Worm (Caenorhabditis elegans) whole organism, L1 larva: ENCODE data around the gene bmk-1.

ENCODE experiments used
- alr-1 ChIP-seq: fragments of 200-800 bp; sonication (Bioruptor generic); optimal IDR thresholded peaks from 2 replicates; lab custom pipeline; 2018; ENCODE audit warnings: borderline replicate concordance, mild to moderate bottlenecking, missing genetic modification characterization, missing compliant biosample characterization
- ceh-88 ChIP-seq: fragments of 200-800 bp; sonication (Bioruptor generic); IDR thresholded peaks from 2 replicates; pipeline ENCODE4 v1.3.6; 2022; ENCODE audit warnings: missing genetic modification characterization, missing compliant biosample characterization
- elt-3 ChIP-seq, 6 experiments: fragments of 150-350 bp in 1 of 6; sonication (generic microtip); optimal IDR thresholded peaks; 2 replicates each; lab custom pipeline; 2017 to 2018; ENCODE audit warnings: missing biosample characterization in 6 of 6, missing genetic modification characterization in 6 of 6, inconsistent platforms in 1 of 6
- lin-39 ChIP-seq: fragments of 150-350 bp; optimal IDR thresholded peaks from 2 replicates; lab custom pipeline; 2014; ENCODE audit warnings: missing biosample characterization, missing genetic modification reagents, missing genetic modification characterization
- lir-3 ChIP-seq: sonication (generic microtip); optimal IDR thresholded peaks from 2 replicates; lab custom pipeline; 2016; ENCODE audit warnings: mild to moderate bottlenecking, missing genetic modification characterization, moderate library complexity, missing compliant biosample characterization; ENCODE audit not compliant: poor library complexity
- mef-2 ChIP-seq: fragments of 150-350 bp; optimal IDR thresholded peaks from 2 replicates; lab custom pipeline; 2014; ENCODE audit warnings: missing biosample characterization, missing genetic modification characterization
- snu-23 ChIP-seq: sonication (generic microtip); optimal IDR thresholded peaks from 2 replicates; lab custom pipeline; 2016; ENCODE audit warnings: missing genetic modification characterization, missing compliant biosample characterization
- sox-4 ChIP-seq: sonication (generic microtip); optimal IDR thresholded peaks from 2 replicates; lab custom pipeline; 2016; ENCODE audit warnings: missing genetic modification characterization, missing compliant biosample characterization

DNA sequence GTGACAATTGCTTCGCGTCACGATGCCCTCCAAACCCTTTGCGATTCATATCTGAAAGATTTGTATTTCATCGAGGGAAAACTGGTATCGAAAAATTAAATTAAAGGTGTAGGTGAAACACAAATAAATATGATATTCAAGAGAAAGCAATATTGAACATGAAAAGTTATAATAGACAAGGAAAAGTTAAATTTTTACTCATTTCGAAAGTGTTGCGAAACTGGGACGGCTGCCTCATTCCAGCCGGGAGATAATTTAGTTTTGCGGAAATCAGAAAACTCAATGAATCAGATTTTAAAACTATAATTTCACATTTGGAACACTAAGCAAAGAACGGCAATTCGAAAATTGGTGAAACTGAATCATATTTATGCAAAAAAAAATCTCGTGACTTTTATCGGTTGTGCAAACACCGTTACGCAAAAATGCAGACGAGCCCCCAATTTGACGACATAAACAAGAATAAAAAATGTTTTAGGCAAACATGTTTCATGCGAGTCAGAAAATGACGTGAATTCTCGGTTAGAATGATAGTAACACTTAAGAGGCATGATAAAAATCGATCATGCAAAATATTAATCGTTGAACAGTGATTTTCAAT, 41.7 kb downstream of the bmk-1 start, which contains the start of the genes nxf-1 and C15H11.11:
- no peak for TF ChIP-seq alr-1 (tag; lab: Kevin White, UChicago)
- TF ChIP-seq sox-4 (tag; lab: Kevin White, UChicago): peak; percentile 1
- peak in 2 of 6 experiments; percentile 32 to 51 for TF ChIP-seq elt-3 (tag; optimal IDR thresholded peaks at IDR 0.05; lab: Kevin White, UChicago)
- peak; percentile 14 for TF ChIP-seq lir-3 (tag; lab: Kevin White, UChicago)
- no peak for TF ChIP-seq mef-2 (tag; lab: Kevin White, UChicago)
- TF ChIP-seq lin-39 (tag; lab: Kevin White, UChicago): peak; percentile 57
- peak; percentile 85 for TF ChIP-seq snu-23 (GFP tag; lab: Kevin White, UChicago)
- no peak for TF ChIP-seq ceh-88 (GFP tag; lab: Robert Waterston, UW)
